Worm (Caenorhabditis elegans): ENCODE measurements around the gene C34F11.8.

DNA sequence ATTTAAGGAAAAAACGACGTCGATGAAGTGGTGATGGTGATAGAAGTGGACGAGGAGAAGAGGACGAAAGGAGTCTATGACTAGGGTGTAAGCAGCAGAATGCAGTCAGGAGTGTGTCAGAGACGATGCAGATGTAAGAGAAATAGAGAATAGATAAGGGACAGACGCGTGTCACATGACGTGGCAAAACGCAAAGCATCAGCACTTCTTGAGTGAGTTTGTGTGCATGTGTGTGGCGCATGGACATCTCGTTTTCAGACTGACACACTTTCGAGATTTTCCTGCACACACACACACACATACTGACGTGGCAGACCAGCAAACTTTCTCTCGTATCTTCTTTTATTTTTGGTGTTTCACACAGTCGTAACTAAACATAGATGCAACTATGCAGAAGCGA, 28.3 kb downstream of the C34F11.8 start:
- TF ChIP-seq C06A6.2 (GFP tag; conservative IDR thresholded peaks at IDR 0.05) (peak; percentile 59; the same call in 1 of the 2 replicates), snpc-4 (GFP tag; optimal IDR thresholded peaks at IDR 0.05) (no peak), snpc-4 (tag; optimal IDR thresholded peaks at IDR 0.05) (peak in 3 of 4 experiments; percentile 19 to 56 (median 29)), somi-1 (GFP tag; optimal IDR thresholded peaks at IDR 0.05) (peak; percentile 55), hlh-26 (GFP tag; conservative IDR thresholded peaks at IDR 0.05) (no peak), K12H6.12 (tag; optimal IDR thresholded peaks at IDR 0.05) (peak; percentile 52), ztf-28 (GFP tag; IDR thresholded peaks at IDR 0.05) (no peak), F22D6.2 (tag; optimal IDR thresholded peaks at IDR 0.05) (no peak), athp-1 (tag; optimal IDR thresholded peaks at IDR 0.05) (no peak), ceh-58 (GFP tag; IDR thresholded peaks at IDR 0.05) (no peak), Y95B8A.8 (GFP tag; IDR thresholded peaks at IDR 0.05) (no peak), C17E4.6 (GFP tag; IDR thresholded peaks at IDR 0.05) (no peak), rpc-1 (optimal IDR thresholded peaks at IDR 0.05) (no peak), rpc-1 (tag; optimal IDR thresholded peaks at IDR 0.05) (no peak), T26A5.8 (tag; optimal IDR thresholded peaks at IDR 0.05) (no peak)
